Fruit fly (Drosophila melanogaster) whole organism, embryonic: ENCODE data around the gene Ndae1.

Experiments used
- Awh ChIP-seq: fragments of 200-800 bp; sonication (Bioruptor generic); IDR thresholded peaks from 2 replicates; pipeline ENCODE4, ENCODE4 v1.3.6; 2022; ENCODE audit warnings: missing biosample characterization, missing genetic modification characterization
- Blimp-1 ChIP-seq: fragments of 200-800 bp; sonication (Bioruptor generic); optimal IDR thresholded peaks from 3 replicates; lab custom pipeline; 2018; ENCODE audit warnings: missing biosample characterization, missing genetic modification characterization, mild to moderate bottlenecking, moderate library complexity, missing genetic modification reagents
- CG10209 ChIP-seq: fragments of 200-800 bp; sonication (Bioruptor generic); optimal IDR thresholded peaks from 3 replicates; lab custom pipeline; 2017; ENCODE audit warnings: missing biosample characterization, mild to moderate bottlenecking, missing genetic modification characterization, missing genetic modification reagents
- CG10321 ChIP-seq: fragments of 200-800 bp; sonication (Bioruptor generic); IDR thresholded peaks from 2 replicates; pipeline ENCODE4 v1.3.6; 2022; ENCODE audit warnings: missing biosample characterization, missing genetic modification characterization
- CG10979 ChIP-seq: fragments of 200-800 bp; sonication (Bioruptor generic); optimal IDR thresholded peaks from 2 replicates; lab custom pipeline; 2018; ENCODE audit warnings: missing biosample characterization, mild to moderate bottlenecking, missing genetic modification characterization, moderate library complexity
- CG11093 ChIP-seq: fragments of 200-800 bp; sonication (Bioruptor generic); IDR thresholded peaks from 3 replicates; pipeline ENCODE4 v1.3.6; 2022; ENCODE audit warnings: missing biosample characterization, missing genetic modification characterization
- CG11696 ChIP-seq: fragments of 200-800 bp; sonication (Bioruptor generic); IDR thresholded peaks from 2 replicates; pipeline ENCODE4 v1.3.6; 2022; ENCODE audit warnings: missing biosample characterization, missing genetic modification characterization
- CG15479 ChIP-seq: fragments of 200-800 bp; sonication (Bioruptor generic); optimal IDR thresholded peaks from 3 replicates; lab custom pipeline; 2019; ENCODE audit warnings: missing biosample characterization, mild to moderate bottlenecking, missing genetic modification characterization, moderate library complexity
- CG17361 ChIP-seq: fragments of 200-800 bp; sonication (Bioruptor generic); IDR thresholded peaks from 3 replicates; pipeline ENCODE4 v1.3.6; 2022; ENCODE audit warnings: missing biosample characterization, missing genetic modification characterization
- CG17802 ChIP-seq: fragments of 200-800 bp; sonication (Bioruptor generic); optimal IDR thresholded peaks from 2 replicates; lab custom pipeline; 2018; ENCODE audit warnings: missing biosample characterization, mild to moderate bottlenecking, missing genetic modification characterization, moderate library complexity
- CG1792 ChIP-seq: fragments of 200-800 bp; sonication (Bioruptor generic); optimal IDR thresholded peaks from 2 replicates; lab custom pipeline; 2016; ENCODE audit warnings: missing biosample characterization, missing genetic modification characterization
- CG30403 ChIP-seq: fragments of 200-800 bp; sonication (Bioruptor generic); optimal IDR thresholded peaks from 3 replicates; lab custom pipeline; 2016; ENCODE audit warnings: missing biosample characterization, missing genetic modification characterization
- CG3407 ChIP-seq: fragments of 200-800 bp; sonication (Bioruptor generic); optimal IDR thresholded peaks from 2 replicates; lab custom pipeline; 2018; ENCODE audit warnings: missing biosample characterization, mild to moderate bottlenecking, missing genetic modification characterization
- CG3726 ChIP-seq: fragments of 200-800 bp; sonication (Bioruptor generic); IDR thresholded peaks from 3 replicates; pipeline ENCODE4, ENCODE4 v1.3.6; 2022; ENCODE audit warnings: missing biosample characterization, missing genetic modification characterization
- CG4282 ChIP-seq: fragments of 200-800 bp; sonication (Bioruptor generic); optimal IDR thresholded peaks from 2 replicates; lab custom pipeline; 2016; ENCODE audit warnings: missing biosample characterization, missing genetic modification characterization
- CG43689 ChIP-seq: fragments of 200-800 bp; sonication (Bioruptor generic); IDR thresholded peaks from 2 replicates; pipeline ENCODE4 v1.3.6; 2022; ENCODE audit warnings: missing biosample characterization, missing genetic modification characterization
- CG4617 ChIP-seq: fragments of 200-800 bp; sonication (Bioruptor generic); optimal IDR thresholded peaks from 3 replicates; lab custom pipeline; 2016; ENCODE audit warnings: missing biosample characterization, missing genetic modification characterization, borderline replicate concordance
- CG8290 ChIP-seq, 3 experiments: fragments of 200-800 bp; sonication (Bioruptor generic); optimal IDR thresholded peaks; 2 replicates each; lab custom pipeline; 2016 to 2019; ENCODE audit warnings: missing biosample characterization in 3 of 3, missing genetic modification characterization in 3 of 3, mild to moderate bottlenecking in 2 of 3, moderate library complexity in 1 of 3
- CG8765 ChIP-seq: fragments of 200-800 bp; sonication (Bioruptor generic); IDR thresholded peaks from 2 replicates; pipeline ENCODE4 v1.3.6; 2022; ENCODE audit warnings: missing biosample characterization, missing genetic modification characterization
- Doc2 ChIP-seq: fragments of 200-800 bp; sonication (Bioruptor generic); IDR thresholded peaks from 2 replicates; pipeline ENCODE4 v1.3.6; 2022; ENCODE audit warnings: missing biosample characterization, missing genetic modification characterization
- Elba2 ChIP-seq: fragments of 200-800 bp; sonication (Bioruptor generic); optimal IDR thresholded peaks from 3 replicates; lab custom pipeline; 2016; ENCODE audit warnings: missing biosample characterization, missing genetic modification characterization
- Hr51 ChIP-seq, 2 experiments: fragments of 200-800 bp; sonication (Bioruptor generic); optimal IDR thresholded peaks; 2 replicates in 1 of 2; 3 replicates in 1 of 2; lab custom pipeline; 2016 to 2018; ENCODE audit warnings: missing biosample characterization in 2 of 2, missing genetic modification characterization in 2 of 2, mild to moderate bottlenecking in 1 of 2, moderate library complexity in 1 of 2
- Hr78 ChIP-seq, 2 experiments: fragments of 200-800 bp in 1 of 2; fragments of >200 bp in 1 of 2; sonication (Bioruptor generic) in 1 of 2; optimal IDR thresholded peaks; 2 replicates each; lab custom pipeline; 2017 to 2019; ENCODE audit warnings: missing biosample characterization in 2 of 2, missing genetic modification characterization in 2 of 2, mild to moderate bottlenecking in 1 of 2, moderate library complexity in 1 of 2
- Lpt ChIP-seq: fragments of >200 bp; optimal IDR thresholded peaks from 2 replicates; lab custom pipeline; 2018; ENCODE audit warnings: missing biosample characterization, missing genetic modification characterization
- Med ChIP-seq: fragments of 200-800 bp; sonication (Bioruptor generic); peaks from one replicate; lab custom pipeline; 2016; ENCODE audit warnings: missing biosample characterization, missing genetic modification characterization, mild to moderate bottlenecking, inconsistent platforms, moderate library complexity
- NFAT ChIP-seq: fragments of 200-800 bp; sonication (Bioruptor generic); IDR thresholded peaks from 2 replicates; pipeline ENCODE4 v1.3.6; 2022; ENCODE audit warnings: missing biosample characterization, missing genetic modification characterization
- Sry-β ChIP-seq: fragments of 200-800 bp; sonication (Bioruptor generic); optimal IDR thresholded peaks from 2 replicates; lab custom pipeline; 2018; ENCODE audit warnings: missing biosample characterization, mild to moderate bottlenecking, missing genetic modification characterization, moderate library complexity
- bsh ChIP-seq, 2 experiments: fragments of 200-800 bp; sonication (Bioruptor generic); optimal IDR thresholded peaks; 2 replicates each; lab custom pipeline; 2017 to 2018; ENCODE audit warnings: mild to moderate bottlenecking in 2 of 2, missing biosample characterization in 2 of 2, missing genetic modification characterization in 2 of 2, moderate library complexity in 1 of 2
- crc ChIP-seq: fragments of 200-800 bp; sonication (Bioruptor generic); optimal IDR thresholded peaks from 2 replicates; lab custom pipeline; 2016; ENCODE audit warnings: missing biosample characterization, missing genetic modification characterization
- dm ChIP-seq: fragments of 200-800 bp; sonication (Bioruptor generic); optimal IDR thresholded peaks from 3 replicates; lab custom pipeline; 2016; ENCODE audit warnings: missing biosample characterization, missing genetic modification characterization
- en ChIP-seq: fragments of 200-800 bp; sonication (Bioruptor generic); optimal IDR thresholded peaks from 2 replicates; lab custom pipeline; 2016; ENCODE audit warnings: missing biosample characterization, missing genetic modification characterization
- eve ChIP-seq, 2 experiments: fragments of >200 bp; optimal IDR thresholded peaks; 2 replicates each; lab custom pipeline; 2017; ENCODE audit warnings: missing biosample characterization in 2 of 2, missing genetic modification characterization in 2 of 2
- ftz-f1 ChIP-seq: fragments of 200-800 bp; sonication (Bioruptor generic); optimal IDR thresholded peaks from 2 replicates; lab custom pipeline; 2016; ENCODE audit warnings: missing biosample characterization, missing genetic modification characterization
- gce ChIP-seq: fragments of 200-800 bp; sonication (Bioruptor generic); IDR thresholded peaks from 3 replicates; pipeline ENCODE4 v1.3.6; 2022; ENCODE audit warnings: missing biosample characterization, missing genetic modification characterization
- hkb ChIP-seq, 2 experiments: fragments of 200-800 bp in 1 of 2; fragments of >200 bp in 1 of 2; sonication (Bioruptor generic) in 1 of 2; IDR thresholded peaks in 1 of 2; optimal IDR thresholded peaks in 1 of 2; 2 replicates each; pipeline versions ENCODE4 v1.3.6 to Lab custom; 2017 to 2022; ENCODE audit warnings: missing biosample characterization in 1 of 2, missing genetic modification characterization in 1 of 2
- jumu ChIP-seq: fragments of 200-800 bp; sonication (Bioruptor generic); optimal IDR thresholded peaks from 3 replicates; lab custom pipeline; 2016; ENCODE audit warnings: missing biosample characterization, missing genetic modification characterization
- kay ChIP-seq: fragments of 200-800 bp; sonication (Bioruptor generic); optimal IDR thresholded peaks from 2 replicates; lab custom pipeline; 2016; ENCODE audit warnings: missing biosample characterization, missing genetic modification characterization
- nom ChIP-seq: fragments of 200-800 bp; sonication (Bioruptor generic); optimal IDR thresholded peaks from 2 replicates; lab custom pipeline; 2017; ENCODE audit warnings: missing biosample characterization, missing genetic modification characterization, mild to moderate bottlenecking, moderate library complexity, missing genetic modification reagents
- p53 ChIP-seq: fragments of 200-800 bp; sonication (Bioruptor generic); optimal IDR thresholded peaks from 2 replicates; lab custom pipeline; 2016; ENCODE audit warnings: missing biosample characterization, missing genetic modification characterization
- psq ChIP-seq: fragments of 200-800 bp; sonication (Bioruptor generic); optimal IDR thresholded peaks from 2 replicates; lab custom pipeline; 2017; ENCODE audit warnings: missing biosample characterization, missing genetic modification characterization
- ro ChIP-seq: fragments of 200-800 bp; sonication (Bioruptor generic); IDR thresholded peaks from 2 replicates; pipeline ENCODE4 v1.3.6; 2022; ENCODE audit warnings: missing biosample characterization, missing genetic modification characterization
- row ChIP-seq: fragments of 200-800 bp; sonication (Bioruptor generic); IDR thresholded peaks from 3 replicates; pipeline ENCODE4 v1.3.6; 2022; ENCODE audit warnings: missing biosample characterization, missing genetic modification characterization
- sens ChIP-seq: fragments of 200-800 bp; sonication (Bioruptor generic); peaks from one replicate; lab custom pipeline; 2016; ENCODE audit warnings: missing biosample characterization, missing genetic modification characterization
- shn ChIP-seq: fragments of 200-800 bp; sonication (Bioruptor generic); optimal IDR thresholded peaks from 3 replicates; lab custom pipeline; 2016; ENCODE audit warnings: missing biosample characterization, missing genetic modification characterization
- sim ChIP-seq: fragments of 200-800 bp; sonication (Bioruptor generic); IDR thresholded peaks from 2 replicates; pipeline ENCODE4 v1.3.6; 2022; ENCODE audit warnings: missing biosample characterization, missing genetic modification characterization
- ssp ChIP-seq: fragments of 200-800 bp; sonication (Bioruptor generic); IDR thresholded peaks from 2 replicates; pipeline ENCODE4 v1.3.6; 2022; ENCODE audit warnings: missing biosample characterization, missing genetic modification characterization
- tgo ChIP-seq: fragments of 200-800 bp; sonication (Bioruptor generic); IDR thresholded peaks from 3 replicates; pipeline ENCODE4 v1.3.6; 2022; ENCODE audit warnings: missing biosample characterization, missing genetic modification characterization
- vfl ChIP-seq: fragments of 200-800 bp; sonication (Bioruptor generic); optimal IDR thresholded peaks from 2 replicates; lab custom pipeline; 2016; ENCODE audit warnings: missing biosample characterization, missing genetic modification characterization

Gene Ndae1

dm6 chr2L:7204172-7204482 lies 45.0 kb downstream of the Ndae1 start, which contains the start of gene CG4502 (continued):
- TF ChIP-seq crc (GFP tag; lab: Kevin White, UChicago) = no peak
- TF ChIP-seq CG43689 (GFP tag; lab: Robert Waterston, UW) = no peak
- no peak for TF ChIP-seq CG11093 (GFP tag; lab: Robert Waterston, UW)
- no peak for TF ChIP-seq sim
- TF ChIP-seq shn = no peak
- no peak; the same call in 1 of the 2 replicates for TF ChIP-seq NFAT
- TF ChIP-seq CG8765 (GFP tag; lab: Robert Waterston, UW) = no peak; the same call in 1 of the 2 replicates
- TF ChIP-seq Hr78 (GFP tag; optimal IDR thresholded peaks at IDR 0.05; lab: Kevin White, UChicago) = no peak
- no peak for TF ChIP-seq CG17802
- peak; percentile 61 for TF ChIP-seq CG8290 (GFP tag; optimal IDR thresholded peaks at IDR 0.05; lab: Kevin White, UChicago)
- TF ChIP-seq CG8290 (tag; optimal IDR thresholded peaks at IDR 0.05; lab: Kevin White, UChicago) = peak in 1 of 2 experiments; percentile 83
- TF ChIP-seq tgo (GFP tag; lab: Robert Waterston, UW) = no peak
- no peak for TF ChIP-seq CG4617 (GFP tag; lab: Kevin White, UChicago)
- no peak for TF ChIP-seq CG3726
- TF ChIP-seq CG10209 = no peak
- no peak for TF ChIP-seq vfl
- no peak for TF ChIP-seq psq (GFP tag; lab: Kevin White, UChicago)

dm6 chr2L:7203411-7204171 lies 45.6 kb downstream of the Ndae1 start:
- TF ChIP-seq nom (GFP tag; lab: Kevin White, UChicago) (peak; percentile 59), CG15479 (GFP tag; lab: Kevin White, UChicago) (no peak), Med (GFP tag; lab: Kevin White, UChicago) (peak; percentile 66), ftz-f1 (GFP tag; lab: Kevin White, UChicago) (peak; percentile 22), sens (GFP tag; lab: Kevin White, UChicago) (peak; percentile 20), bsh (GFP tag; optimal IDR thresholded peaks at IDR 0.05; lab: Kevin White, UChicago) (peak in 1 of 2 experiments; percentile 4), p53 (GFP tag; lab: Kevin White, UChicago) (peak; percentile 91), eve (GFP tag; optimal IDR thresholded peaks at IDR 0.05; lab: Kevin White, UChicago) (peak in 1 of 2 experiments; percentile 29), Awh (GFP tag; lab: Robert Waterston, UW) (0 out of 2 replicates have a peak, but pooled peaks have one; percentile 11), Doc2 (no peak), hkb (optimal IDR thresholded peaks at IDR 0.05; lab: Kevin White, UChicago) (no peak), hkb (GFP tag; IDR thresholded peaks at IDR 0.05; lab: Robert Waterston, UW) (0 out of 2 replicates have a peak, but pooled peaks have one; percentile 23), Hr51 (GFP tag; optimal IDR thresholded peaks at IDR 0.05; lab: Kevin White, UChicago) (peak in 1 of 2 experiments; percentile 10), CG4282 (GFP tag; lab: Kevin White, UChicago) (no peak), CG10321 (peak; percentile 54), jumu (GFP tag; lab: Kevin White, UChicago) (peak; percentile 14), kay (GFP tag; lab: Kevin White, UChicago) (no peak), dm (GFP tag; lab: Kevin White, UChicago) (peak; percentile 10)
- TF ChIP-seq, all 482 proteins: peak for 13

dm6 chr2L:7200168-7200567 lies 49.0 kb downstream of the Ndae1 start:
- no peak for TF ChIP-seq en
- no peak for TF ChIP-seq Elba2 (GFP tag; lab: Kevin White, UChicago)
- TF ChIP-seq row = peak; percentile 9; the same call in 1 of the 3 replicates
- TF ChIP-seq CG10979 (tag; lab: Kevin White, UChicago) = peak; percentile 2
- TF ChIP-seq CG30403 = no peak
- TF ChIP-seq Sry-β (GFP tag; lab: Kevin White, UChicago) = peak; percentile 86
- no peak for TF ChIP-seq CG11696 (GFP tag; lab: Robert Waterston, UW)
- no peak for TF ChIP-seq Lpt (GFP tag; lab: Kevin White, UChicago)
- no peak for TF ChIP-seq gce (GFP tag; lab: Robert Waterston, UW)
- TF ChIP-seq Hr51 (GFP tag; optimal IDR thresholded peaks at IDR 0.05; lab: Kevin White, UChicago) = no peak
- no peak for TF ChIP-seq ssp (GFP tag; lab: Robert Waterston, UW)
- 0 out of 3 replicates have a peak, but pooled peaks have one; percentile 30 for TF ChIP-seq CG17361 (GFP tag; lab: Robert Waterston, UW)
- TF ChIP-seq Blimp-1 (GFP tag; lab: Kevin White, UChicago) = peak; percentile 10
- TF ChIP-seq CG3407 (GFP tag; lab: Kevin White, UChicago) = no peak
- TF ChIP-seq CG1792 (GFP tag; lab: Kevin White, UChicago) = no peak
- no peak for TF ChIP-seq ro
